Worm (Caenorhabditis elegans) whole organism, L4 larva: ENCODE data around the gene mlh-1.

ENCODE experiments used
- F10B5.3 ChIP-seq: sonication (generic microtip); optimal IDR thresholded peaks from 2 replicates; lab custom pipeline; 2016; ENCODE audit warnings: mild to moderate bottlenecking, missing genetic modification characterization, missing compliant biosample characterization
- F49E8.2 ChIP-seq: sonication (generic microtip); optimal IDR thresholded peaks from 2 replicates; lab custom pipeline; 2016; ENCODE audit warnings: missing compliant biosample characterization, mild to moderate bottlenecking, missing genetic modification characterization, borderline replicate concordance
- T20F7.1 ChIP-seq: fragments of 200-800 bp; sonication (Bioruptor generic); optimal IDR thresholded peaks from 2 replicates; lab custom pipeline; 2018; ENCODE audit warnings: mild to moderate bottlenecking, missing genetic modification characterization, missing compliant biosample characterization
- T26A8.4 ChIP-seq: fragments of 200-800 bp; sonication (Bioruptor generic); IDR thresholded peaks from 2 replicates; pipeline ENCODE4 v1.3.6; 2022; ENCODE audit warnings: missing genetic modification characterization, missing compliant biosample characterization
- Y105C5A.15 ChIP-seq: fragments of 200-800 bp; sonication (Bioruptor generic); IDR thresholded peaks from 2 replicates; pipeline ENCODE4 v1.3.6; 2022; ENCODE audit warnings: missing genetic modification characterization, missing compliant biosample characterization
- Y48G9A.11 ChIP-seq: fragments of 200-800 bp; sonication (Bioruptor generic); IDR thresholded peaks from 2 replicates; pipeline ENCODE4 v1.3.6; 2022; ENCODE audit warnings: missing genetic modification reagents, missing genetic modification characterization, missing compliant biosample characterization
- Y5F2A.4 ChIP-seq: fragments of 200-800 bp; sonication (Bioruptor generic); optimal IDR thresholded peaks from 2 replicates; lab custom pipeline; 2018; ENCODE audit warnings: mild to moderate bottlenecking, missing genetic modification characterization, missing compliant biosample characterization
- Y75B8A.6 ChIP-seq: fragments of 200-800 bp; sonication (Bioruptor generic); IDR thresholded peaks from 2 replicates; pipeline ENCODE4 v1.3.6; 2022; ENCODE audit warnings: missing genetic modification reagents, missing genetic modification characterization, missing compliant biosample characterization
- aly-2 ChIP-seq: sonication (generic microtip); optimal IDR thresholded peaks from 2 replicates; lab custom pipeline; 2018; ENCODE audit warnings: missing biosample characterization, missing genetic modification characterization
- attf-4 ChIP-seq: sonication (generic microtip); optimal IDR thresholded peaks from 3 replicates; lab custom pipeline; 2017; ENCODE audit warnings: missing biosample characterization, missing genetic modification characterization
- ceh-20 ChIP-seq: fragments of 200-800 bp; sonication (Bioruptor generic); IDR thresholded peaks from 2 replicates; pipeline ENCODE4 v1.3.6; 2022; ENCODE audit warnings: missing genetic modification reagents, missing genetic modification characterization, missing compliant biosample characterization
- ceh-32 ChIP-seq: sonication (generic microtip); optimal IDR thresholded peaks from 2 replicates; lab custom pipeline; 2016; ENCODE audit warnings: mild to moderate bottlenecking, missing genetic modification characterization, missing compliant biosample characterization; ENCODE audit not compliant: poor library complexity
- ceh-62 ChIP-seq: sonication (generic microtip); optimal IDR thresholded peaks from 2 replicates; lab custom pipeline; 2017; ENCODE audit warnings: missing biosample characterization, missing genetic modification characterization
- daf-19 ChIP-seq: fragments of 200-800 bp; sonication (Bioruptor generic); conservative IDR thresholded peaks from 2 replicates; pipeline ENCODE4 v1.3.6; 2022; ENCODE audit warnings: missing genetic modification characterization, missing compliant biosample characterization
- daf-8 ChIP-seq: fragments of 200-800 bp; sonication (Bioruptor generic); IDR thresholded peaks from 2 replicates; pipeline ENCODE4 v1.3.6; 2022; ENCODE audit warnings: missing genetic modification characterization, missing compliant biosample characterization
- dmd-8 ChIP-seq: fragments of 200-800 bp; sonication (Bioruptor generic); IDR thresholded peaks from 2 replicates; pipeline ENCODE4 v1.3.6; 2022; ENCODE audit warnings: missing genetic modification characterization, missing compliant biosample characterization
- duxl-1 ChIP-seq: sonication (generic microtip); optimal IDR thresholded peaks from 2 replicates; lab custom pipeline; 2016; ENCODE audit warnings: mild to moderate bottlenecking, missing genetic modification characterization, moderate library complexity, missing compliant biosample characterization; ENCODE audit not compliant: poor library complexity
- egl-27 ChIP-seq: sonication (generic microtip); optimal IDR thresholded peaks from 3 replicates; lab custom pipeline; 2017; ENCODE audit warnings: missing biosample characterization, missing genetic modification reagents, missing genetic modification characterization
- egl-43 ChIP-seq: fragments of 200-800 bp; sonication (Bioruptor generic); IDR thresholded peaks from 2 replicates; pipeline ENCODE4 v1.3.6; 2022; ENCODE audit warnings: missing genetic modification reagents, missing genetic modification characterization, missing compliant biosample characterization
- hlh-11 ChIP-seq: fragments of 200-800 bp; sonication (Bioruptor generic); optimal IDR thresholded peaks from 2 replicates; lab custom pipeline; 2018; ENCODE audit warnings: mild to moderate bottlenecking, missing genetic modification characterization, missing compliant biosample characterization
- hlh-30 ChIP-seq: sonication (generic microtip); optimal IDR thresholded peaks from 2 replicates; lab custom pipeline; 2017; ENCODE audit warnings: antibody characterized with exemption, mild to moderate bottlenecking, missing genetic modification characterization, missing compliant biosample characterization; ENCODE audit not compliant: insufficient read depth
- hmg-1.1 ChIP-seq: fragments of 200-800 bp; sonication (Bioruptor generic); IDR thresholded peaks from 2 replicates; pipeline ENCODE4 v1.3.6; 2022; ENCODE audit warnings: missing genetic modification reagents, missing genetic modification characterization, missing compliant biosample characterization
- lin-15B ChIP-seq: fragments of 150-350 bp; sonication (generic microtip); optimal IDR thresholded peaks from 3 replicates; lab custom pipeline; 2014; ENCODE audit warnings: missing biosample characterization, missing genetic modification characterization
- lin-39 ChIP-seq: fragments of 150-350 bp; optimal IDR thresholded peaks from 2 replicates; lab custom pipeline; 2014; ENCODE audit warnings: missing biosample characterization, missing genetic modification reagents, missing genetic modification characterization
- madf-9 ChIP-seq: fragments of 200-800 bp; sonication (Bioruptor generic); conservative IDR thresholded peaks from 2 replicates; pipeline ENCODE4 v1.3.6; 2022; ENCODE audit warnings: missing genetic modification reagents, missing genetic modification characterization, missing compliant biosample characterization
- mdl-1 ChIP-seq, 2 experiments: fragments of 150-350 bp in 1 of 2; sonication (generic microtip) in 1 of 2; optimal IDR thresholded peaks; 2 replicates each; lab custom pipeline; 2014 to 2017; ENCODE audit warnings: missing biosample characterization in 2 of 2, missing genetic modification characterization in 2 of 2
- mdt-29 ChIP-seq: fragments of 200-800 bp; sonication (Bioruptor generic); IDR thresholded peaks from 2 replicates; pipeline ENCODE4 v1.3.6; 2022; ENCODE audit warnings: missing genetic modification reagents, missing genetic modification characterization, missing compliant biosample characterization
- mep-1 ChIP-seq: fragments of 150-350 bp; sonication (generic microtip); optimal IDR thresholded peaks from 3 replicates; lab custom pipeline; 2014; ENCODE audit warnings: missing biosample characterization, missing genetic modification characterization
- mes-2 ChIP-seq: sonication (generic microtip); optimal IDR thresholded peaks from 2 replicates; lab custom pipeline; 2016; ENCODE audit warnings: missing genotype, mild to moderate bottlenecking, missing genetic modification characterization, missing compliant biosample characterization; ENCODE audit not compliant: poor library complexity, severe bottlenecking
- mxl-2 ChIP-seq: fragments of 200-800 bp; sonication (Bioruptor generic); conservative IDR thresholded peaks from 2 replicates; pipeline ENCODE4 v1.3.6; 2022; ENCODE audit warnings: missing genetic modification reagents, missing genetic modification characterization, missing compliant biosample characterization
- mxl-3 ChIP-seq: fragments of 200-800 bp; sonication (Bioruptor generic); optimal IDR thresholded peaks from 2 replicates; lab custom pipeline; 2018; ENCODE audit warnings: mild to moderate bottlenecking, missing genetic modification characterization, missing compliant biosample characterization
- nhr-102 ChIP-seq: sonication (generic microtip); optimal IDR thresholded peaks from 2 replicates; lab custom pipeline; 2016; ENCODE audit warnings: mild to moderate bottlenecking, missing genetic modification characterization, moderate library complexity, missing compliant biosample characterization
- nhr-11 ChIP-seq: fragments of 150-350 bp; optimal IDR thresholded peaks from 2 replicates; lab custom pipeline; 2014; ENCODE audit warnings: missing biosample characterization, missing genetic modification characterization
- nhr-111 ChIP-seq: fragments of 200-800 bp; sonication (Bioruptor generic); optimal IDR thresholded peaks from 2 replicates; lab custom pipeline; 2018; ENCODE audit warnings: mild to moderate bottlenecking, missing genetic modification characterization, missing compliant biosample characterization
- nhr-237 ChIP-seq: sonication (generic microtip); optimal IDR thresholded peaks from 2 replicates; lab custom pipeline; 2017; ENCODE audit warnings: missing biosample characterization, missing genetic modification characterization
- nhr-28 ChIP-seq: fragments of 150-350 bp; optimal IDR thresholded peaks from 2 replicates; lab custom pipeline; 2014; ENCODE audit warnings: missing biosample characterization, missing genetic modification characterization
- nhr-41 ChIP-seq: fragments of 200-800 bp; sonication (Bioruptor generic); IDR thresholded peaks from 2 replicates; pipeline ENCODE4 v1.3.6; 2022; ENCODE audit warnings: missing genetic modification reagents, missing genetic modification characterization, missing compliant biosample characterization
- nhr-42 ChIP-seq: fragments of 200-800 bp; sonication (Bioruptor generic); IDR thresholded peaks from 2 replicates; pipeline ENCODE4 v1.3.6; 2022; ENCODE audit warnings: missing genetic modification characterization, missing compliant biosample characterization
- nhr-6 ChIP-seq: fragments of 150-350 bp; optimal IDR thresholded peaks from 2 replicates; lab custom pipeline; 2014; ENCODE audit warnings: missing biosample characterization, missing genetic modification characterization
- nhr-76 ChIP-seq: fragments of 150-350 bp; optimal IDR thresholded peaks from 2 replicates; lab custom pipeline; 2014; ENCODE audit warnings: missing biosample characterization, missing genetic modification characterization
- set-16 ChIP-seq: fragments of 200-800 bp; sonication (Bioruptor generic); IDR thresholded peaks from 2 replicates; pipeline ENCODE4 v1.3.6; 2022; ENCODE audit warnings: missing genetic modification reagents, missing genetic modification characterization, missing compliant biosample characterization
- skn-1 ChIP-seq: fragments of 150-350 bp; optimal IDR thresholded peaks from 2 replicates; lab custom pipeline; 2014; ENCODE audit warnings: missing biosample characterization, missing genetic modification characterization
- snpc-1.2 ChIP-seq: fragments of 200-800 bp; sonication (Bioruptor generic); IDR thresholded peaks from 2 replicates; pipeline ENCODE4 v1.3.6; 2022; ENCODE audit warnings: missing genetic modification reagents, missing genetic modification characterization, missing compliant biosample characterization
- snpc-4 ChIP-seq: fragments of 150-350 bp; optimal IDR thresholded peaks from 2 replicates; lab custom pipeline; 2014; ENCODE audit warnings: missing biosample characterization, missing genetic modification characterization
- unc-130 ChIP-seq: sonication (generic microtip); optimal IDR thresholded peaks from 2 replicates; lab custom pipeline; 2016; ENCODE audit warnings: missing genetic modification reagents, missing genetic modification characterization, missing compliant biosample characterization
- unc-62 ChIP-seq, 3 experiments: fragments of 150-350 bp in 1 of 3; sonication (generic microtip); optimal IDR thresholded peaks in 2 of 3; peaks in 1 of 3; 1 replicate in 1 of 3; 2 replicates in 2 of 3; lab custom pipeline; 2014 to 2017; ENCODE audit warnings: missing biosample characterization in 3 of 3, missing genetic modification characterization in 3 of 3, missing genetic modification reagents in 3 of 3, missing genotype in 1 of 3
- vab-7 ChIP-seq: fragments of 200-800 bp; sonication (Bioruptor generic); IDR thresholded peaks from 2 replicates; pipeline ENCODE4 v1.3.6; 2022; ENCODE audit warnings: missing genetic modification reagents, missing genetic modification characterization, missing compliant biosample characterization
- zag-1 ChIP-seq: fragments of 150-350 bp; optimal IDR thresholded peaks from 2 replicates; lab custom pipeline; 2014; ENCODE audit warnings: missing biosample characterization, missing genetic modification characterization
- zfp-2 ChIP-seq: sonication (generic microtip); optimal IDR thresholded peaks from 2 replicates; lab custom pipeline; 2016; ENCODE audit warnings: mild to moderate bottlenecking, missing genetic modification characterization, missing compliant biosample characterization
- zip-11 ChIP-seq: fragments of 200-800 bp; sonication (Bioruptor generic); IDR thresholded peaks from 2 replicates; pipeline ENCODE4 v1.3.6; 2022; ENCODE audit warnings: missing genetic modification characterization, missing compliant biosample characterization
- zip-2 ChIP-seq: fragments of 150-350 bp; optimal IDR thresholded peaks from 2 replicates; lab custom pipeline; 2014; ENCODE audit warnings: missing biosample characterization, missing genetic modification characterization
- ztf-11 ChIP-seq: fragments of 150-350 bp; optimal IDR thresholded peaks from 2 replicates; lab custom pipeline; 2014; ENCODE audit warnings: missing biosample characterization, missing genetic modification characterization

Gene mlh-1

DNA sequence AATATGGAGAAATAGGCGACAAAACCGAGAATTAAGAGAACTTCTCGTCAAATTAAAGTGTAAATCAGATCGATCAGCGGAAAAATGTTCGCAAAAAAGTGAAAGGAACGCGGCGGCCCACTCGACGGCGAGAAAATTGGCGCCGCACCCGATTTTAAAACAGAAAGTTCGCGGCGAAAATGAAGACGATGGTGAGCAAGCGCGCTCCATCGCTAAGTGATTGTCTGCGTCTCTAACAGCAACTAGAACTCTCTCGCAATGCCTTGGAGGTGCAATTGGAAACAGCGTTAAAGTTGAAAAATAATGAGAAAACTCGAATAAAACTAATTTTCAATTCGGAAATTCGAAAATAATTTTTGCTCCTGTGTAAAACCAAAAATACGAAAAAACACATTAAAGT, 15.6 kb upstream of the mlh-1 start (continued):
- TF ChIP-seq T20F7.1 (GFP tag; lab: Kevin White, UChicago), result no peak
- no peak for TF ChIP-seq zfp-2 (tag; lab: Kevin White, UChicago)
- TF ChIP-seq vab-7 (GFP tag; lab: Robert Waterston, UW), result no peak; the same call in 1 of the 2 replicates
- TF ChIP-seq mxl-3 (GFP tag; lab: Kevin White, UChicago), result peak; percentile 18
- TF ChIP-seq ceh-62, result no peak
- TF ChIP-seq nhr-237 (tag; lab: Kevin White, UChicago), result no peak
- no peak for TF ChIP-seq attf-4 (tag; lab: Kevin White, UChicago)
- no peak for TF ChIP-seq daf-8
- TF ChIP-seq F10B5.3 (tag; lab: Kevin White, UChicago), result no peak
- peak; percentile 21; the same call in 1 of the 2 replicates for TF ChIP-seq ceh-20
- TF ChIP-seq mdl-1 (tag; optimal IDR thresholded peaks at IDR 0.05; lab: Kevin White, UChicago), result no peak
- TF ChIP-seq daf-19 (GFP tag; lab: Robert Waterston, UW), result no peak
- TF ChIP-seq nhr-41 (GFP tag; lab: Robert Waterston, UW), result no peak
- peak; percentile 24 for TF ChIP-seq nhr-28
- no peak for TF ChIP-seq zip-2 (tag; lab: Kevin White, UChicago)
- TF ChIP-seq nhr-11 (tag; lab: Kevin White, UChicago), result peak; percentile 43
- TF ChIP-seq ztf-11 (tag; lab: Kevin White, UChicago), result no peak
- TF ChIP-seq Y48G9A.11 (GFP tag; lab: Robert Waterston, UW), result no peak; the same call in 1 of the 2 replicates
- TF ChIP-seq mdt-29, result no peak
- peak; percentile 12 for TF ChIP-seq unc-130 (GFP tag; lab: Kevin White, UChicago)
- peak; percentile 38 for TF ChIP-seq hlh-11 (tag; lab: Kevin White, UChicago)
- no peak for TF ChIP-seq dmd-8 (GFP tag; lab: Robert Waterston, UW)
- TF ChIP-seq T26A8.4 (GFP tag; lab: Robert Waterston, UW), result no peak
- TF ChIP-seq skn-1, result no peak
- no peak for TF ChIP-seq Y105C5A.15 (GFP tag; lab: Robert Waterston, UW)
- TF ChIP-seq nhr-76, result no peak
- no peak for TF ChIP-seq nhr-6
- TF ChIP-seq zip-11 (GFP tag; lab: Robert Waterston, UW), result no peak
- TF ChIP-seq duxl-1 (tag; lab: Kevin White, UChicago), result peak; percentile 10
- TF ChIP-seq nhr-111 (GFP tag; lab: Kevin White, UChicago), result no peak
- peak; percentile 20; the same call in 1 of the 2 replicates for TF ChIP-seq set-16 (GFP tag; lab: Robert Waterston, UW)
- TF ChIP-seq hmg-1.1 (GFP tag; lab: Robert Waterston, UW), result peak; percentile 85
- peak; percentile 73 for TF ChIP-seq mes-2 (tag; lab: Kevin White, UChicago)
- peak; percentile 47 for TF ChIP-seq mep-1 (tag; lab: Kevin White, UChicago)
- TF ChIP-seq nhr-102 (tag; lab: Kevin White, UChicago), result no peak
- no peak for TF ChIP-seq snpc-1.2 (GFP tag; lab: Robert Waterston, UW)
- TF ChIP-seq hlh-30, result peak; percentile 48
- no peak for TF ChIP-seq egl-27
- TF ChIP-seq snpc-4, result no peak
- no peak for TF ChIP-seq ceh-32 (tag; lab: Kevin White, UChicago)
- TF ChIP-seq egl-43, result peak; percentile 50; the same call in 1 of the 2 replicates
- no peak for TF ChIP-seq madf-9 (GFP tag; lab: Robert Waterston, UW)
- no peak for TF ChIP-seq unc-62 (GFP tag; optimal IDR thresholded peaks at IDR 0.05 in 1 of 2; lab: Kevin White, UChicago)
- no peak for TF ChIP-seq unc-62 (tag; optimal IDR thresholded peaks at IDR 0.05; lab: Kevin White, UChicago)
- peak; percentile 10 for TF ChIP-seq F49E8.2 (tag; lab: Kevin White, UChicago)
- TF ChIP-seq lin-39 (tag; lab: Kevin White, UChicago), result no peak
- TF ChIP-seq aly-2 (tag; lab: Kevin White, UChicago), result no peak
- TF ChIP-seq Y75B8A.6, result no peak
- no peak for TF ChIP-seq nhr-42 (GFP tag; lab: Robert Waterston, UW)
- TF ChIP-seq zag-1 (tag; lab: Kevin White, UChicago), result no peak
- no peak for TF ChIP-seq mxl-2
- TF ChIP-seq Y5F2A.4, result no peak
- TF ChIP-seq lin-15B (tag; lab: Kevin White, UChicago), result no peak
